Fruit fly (Drosophila melanogaster) whole organism, embryonic: ENCODE data around the gene ddbt.
A peak's percentile ranks its signal among the peaks of the same experiment; 100 is the strongest.

ENCODE experiments used
- Abd-B ChIP-seq: fragments of 200-800 bp; sonication (Bioruptor generic); optimal IDR thresholded peaks from 2 replicates; lab custom pipeline; 2018; ENCODE audit warnings: missing biosample characterization, mild to moderate bottlenecking, missing genetic modification characterization, moderate library complexity
- Atf-2 ChIP-seq: fragments of 200-800 bp; sonication (Bioruptor generic); optimal IDR thresholded peaks from 2 replicates; lab custom pipeline; 2016; ENCODE audit warnings: missing biosample characterization, missing genetic modification characterization
- Atf3 ChIP-seq: fragments of 200-800 bp; sonication (Bioruptor generic); optimal IDR thresholded peaks from 3 replicates; lab custom pipeline; 2016; ENCODE audit warnings: missing biosample characterization, missing genetic modification characterization
- Bdp1 ChIP-seq: fragments of 200-800 bp; sonication (Bioruptor generic); optimal IDR thresholded peaks from 3 replicates; lab custom pipeline; 2016; ENCODE audit warnings: missing biosample characterization, missing genetic modification characterization
- C15 ChIP-seq: fragments of 200-800 bp; sonication (Bioruptor generic); IDR thresholded peaks from 3 replicates; pipeline ENCODE4 v1.3.6; 2022; ENCODE audit warnings: missing biosample characterization, missing genetic modification characterization
- CG1024 ChIP-seq: fragments of 200-800 bp; sonication (Bioruptor generic); IDR thresholded peaks from 2 replicates; pipeline ENCODE4 v1.3.6; 2022; ENCODE audit warnings: missing biosample characterization, missing genetic modification characterization
- CG10654 ChIP-seq: fragments of 200-800 bp; sonication (Bioruptor generic); optimal IDR thresholded peaks from 2 replicates; lab custom pipeline; 2016; ENCODE audit warnings: missing biosample characterization, missing genetic modification characterization
- CG11504 ChIP-seq: fragments of 200-800 bp; sonication (Bioruptor generic); optimal IDR thresholded peaks from 3 replicates; lab custom pipeline; 2019; ENCODE audit warnings: missing biosample characterization, mild to moderate bottlenecking, missing genetic modification characterization, moderate library complexity
- CG12236 ChIP-seq: fragments of 200-800 bp; sonication (Bioruptor generic); optimal IDR thresholded peaks from 2 replicates; lab custom pipeline; 2016; ENCODE audit warnings: missing biosample characterization, missing genetic modification characterization
- CG13287 ChIP-seq: fragments of 200-800 bp; sonication (Bioruptor generic); IDR thresholded peaks from 2 replicates; pipeline ENCODE4 v1.3.6; 2022; ENCODE audit warnings: missing biosample characterization, missing genetic modification characterization; ENCODE audit not compliant: partially characterized antibody
- CG13424 ChIP-seq: fragments of 200-800 bp; sonication (Bioruptor generic); optimal IDR thresholded peaks from 2 replicates; lab custom pipeline; 2019; ENCODE audit warnings: missing biosample characterization, mild to moderate bottlenecking, missing genetic modification characterization, moderate library complexity
- CG16813 ChIP-seq: fragments of 200-800 bp; sonication (Bioruptor generic); IDR thresholded peaks from 3 replicates; pipeline ENCODE4 v1.3.6; 2022; ENCODE audit warnings: missing biosample characterization, missing genetic modification characterization; ENCODE audit not compliant: partially characterized antibody
- CG17612 ChIP-seq: fragments of 200-800 bp; sonication (Bioruptor generic); IDR thresholded peaks from 2 replicates; pipeline ENCODE4 v1.3.6; 2022; ENCODE audit warnings: missing biosample characterization, missing genetic modification characterization
- CG17829 ChIP-seq: fragments of 200-800 bp; optimal IDR thresholded peaks from 2 replicates; lab custom pipeline; 2019; ENCODE audit warnings: missing biosample characterization, mild to moderate bottlenecking, missing genetic modification characterization, moderate library complexity
- CG18599 ChIP-seq: fragments of 200-800 bp; sonication (Bioruptor generic); optimal IDR thresholded peaks from 3 replicates; lab custom pipeline; 2017; ENCODE audit warnings: missing biosample characterization, missing genetic modification characterization, mild to moderate bottlenecking, moderate library complexity, missing genetic modification reagents
- CG31365 ChIP-seq: fragments of 200-800 bp; sonication (Bioruptor generic); optimal IDR thresholded peaks from 2 replicates; lab custom pipeline; 2018; ENCODE audit warnings: missing biosample characterization, mild to moderate bottlenecking, missing genetic modification characterization
- CG32767 ChIP-seq: fragments of 200-800 bp; sonication (Bioruptor generic); IDR thresholded peaks from 2 replicates; pipeline ENCODE4 v1.3.6; 2022; ENCODE audit warnings: missing biosample characterization, missing genetic modification characterization
- CG4424 ChIP-seq: fragments of 200-800 bp; sonication (Bioruptor generic); optimal IDR thresholded peaks from 3 replicates; lab custom pipeline; 2016; ENCODE audit warnings: missing biosample characterization, missing genetic modification characterization
- CG5953 ChIP-seq: fragments of 200-800 bp; sonication (Bioruptor generic); IDR thresholded peaks from 2 replicates; pipeline ENCODE4 v1.3.6; 2022; ENCODE audit warnings: missing biosample characterization, missing genetic modification characterization
- CG6175 ChIP-seq: fragments of 200-800 bp; sonication (Bioruptor generic); IDR thresholded peaks from 3 replicates; pipeline ENCODE4 v1.3.6; 2022; ENCODE audit warnings: missing biosample characterization, missing genetic modification characterization
- CG9932 ChIP-seq: fragments of 200-800 bp; sonication (Bioruptor generic); IDR thresholded peaks from 2 replicates; pipeline ENCODE4 v1.3.6; 2022; ENCODE audit warnings: missing biosample characterization, missing genetic modification characterization
- CrebB ChIP-seq: fragments of 200-800 bp; sonication (Bioruptor generic); optimal IDR thresholded peaks from 3 replicates; lab custom pipeline; 2018; ENCODE audit warnings: missing biosample characterization, mild to moderate bottlenecking, missing genetic modification characterization
- D19B ChIP-seq: fragments of 200-800 bp; sonication (Bioruptor generic); optimal IDR thresholded peaks from 2 replicates; lab custom pipeline; 2017; ENCODE audit warnings: missing biosample characterization, mild to moderate bottlenecking, missing genetic modification characterization
- Dip2 ChIP-seq: fragments of 200-800 bp; sonication (Bioruptor generic); IDR thresholded peaks from 2 replicates; pipeline ENCODE4 v1.3.6; 2022; ENCODE audit warnings: missing biosample characterization, missing genetic modification characterization
- Ets97D ChIP-seq: fragments of 200-800 bp; sonication (Bioruptor generic); optimal IDR thresholded peaks from 3 replicates; lab custom pipeline; 2016; ENCODE audit warnings: missing biosample characterization, missing genetic modification characterization
- Hr3 ChIP-seq: fragments of 200-800 bp; sonication (Bioruptor generic); optimal IDR thresholded peaks from 3 replicates; lab custom pipeline; 2016; ENCODE audit warnings: missing biosample characterization, missing genetic modification characterization
- Hr78 ChIP-seq, 2 experiments: fragments of 200-800 bp in 1 of 2; fragments of >200 bp in 1 of 2; sonication (Bioruptor generic) in 1 of 2; optimal IDR thresholded peaks; 2 replicates each; lab custom pipeline; 2017 to 2019; ENCODE audit warnings: missing biosample characterization in 2 of 2, missing genetic modification characterization in 2 of 2, mild to moderate bottlenecking in 1 of 2, moderate library complexity in 1 of 2
- Med ChIP-seq: fragments of 200-800 bp; sonication (Bioruptor generic); peaks from one replicate; lab custom pipeline; 2016; ENCODE audit warnings: missing biosample characterization, missing genetic modification characterization, mild to moderate bottlenecking, inconsistent platforms, moderate library complexity
- Side ChIP-seq: fragments of 200-800 bp; sonication (Bioruptor generic); optimal IDR thresholded peaks from 2 replicates; lab custom pipeline; 2016; ENCODE audit warnings: missing biosample characterization, missing genetic modification characterization
- bbx ChIP-seq: fragments of 200-800 bp; sonication (Bioruptor generic); IDR thresholded peaks from 2 replicates; pipeline ENCODE4 v1.3.6; 2022; ENCODE audit warnings: missing biosample characterization, missing genetic modification characterization; ENCODE audit not compliant: partially characterized antibody
- cad ChIP-seq: fragments of >200 bp; optimal IDR thresholded peaks from 2 replicates; lab custom pipeline; 2017; ENCODE audit warnings: missing biosample characterization, missing genetic modification characterization
- chinmo ChIP-seq: fragments of 200-800 bp; sonication (Bioruptor generic); IDR thresholded peaks from 4 replicates; pipeline ENCODE4 v1.3.6; 2022; ENCODE audit warnings: missing biosample characterization, missing genetic modification characterization; ENCODE audit not compliant: partially characterized antibody
- dmrt11E ChIP-seq: fragments of 200-800 bp; sonication (Bioruptor generic); optimal IDR thresholded peaks from 3 replicates; lab custom pipeline; 2018; ENCODE audit warnings: missing biosample characterization, mild to moderate bottlenecking, missing genetic modification characterization, moderate library complexity
- dpn ChIP-seq, 2 experiments: fragments of 200-800 bp; sonication (Bioruptor generic); optimal IDR thresholded peaks; 3 replicates each; lab custom pipeline; 2016; ENCODE audit warnings: missing biosample characterization in 2 of 2, missing genetic modification characterization in 2 of 2
- h ChIP-seq: fragments of >200 bp; optimal IDR thresholded peaks from 2 replicates; lab custom pipeline; 2017
- insv ChIP-seq, 2 experiments: fragments of 200-800 bp; sonication (Bioruptor generic); optimal IDR thresholded peaks; 3 replicates each; lab custom pipeline; 2016 to 2018; ENCODE audit warnings: missing biosample characterization in 2 of 2, missing genetic modification characterization in 2 of 2
- nau ChIP-seq: fragments of 200-800 bp; sonication (Bioruptor generic); optimal IDR thresholded peaks from 3 replicates; lab custom pipeline; 2017; ENCODE audit warnings: missing biosample characterization, mild to moderate bottlenecking, missing genetic modification characterization, missing genetic modification reagents
- nom ChIP-seq: fragments of 200-800 bp; sonication (Bioruptor generic); optimal IDR thresholded peaks from 2 replicates; lab custom pipeline; 2017; ENCODE audit warnings: missing biosample characterization, missing genetic modification characterization, mild to moderate bottlenecking, moderate library complexity, missing genetic modification reagents
- pan ChIP-seq, 4 experiments: fragments of >200 bp in 3 of 4; fragments of 200-800 bp in 1 of 4; sonication (Bioruptor generic) in 1 of 4; optimal IDR thresholded peaks in 3 of 4; IDR thresholded peaks in 1 of 4; 2 replicates each; pipeline versions ENCODE4 v1.3.6 to Lab custom; 2017 to 2022; ENCODE audit warnings: missing biosample characterization in 2 of 4, missing genetic modification characterization in 2 of 4, mixed read lengths in 1 of 4
- peb ChIP-seq: fragments of 200-800 bp; sonication (Bioruptor generic); IDR thresholded peaks from 2 replicates; pipeline ENCODE4 v1.3.6; 2022; ENCODE audit warnings: missing biosample characterization, missing genetic modification characterization
- pho ChIP-seq: fragments of 200-800 bp; sonication (Bioruptor generic); optimal IDR thresholded peaks from 2 replicates; lab custom pipeline; 2016; ENCODE audit warnings: missing biosample characterization, missing genetic modification characterization
- ro ChIP-seq: fragments of 200-800 bp; sonication (Bioruptor generic); IDR thresholded peaks from 2 replicates; pipeline ENCODE4 v1.3.6; 2022; ENCODE audit warnings: missing biosample characterization, missing genetic modification characterization
- sens ChIP-seq: fragments of 200-800 bp; sonication (Bioruptor generic); peaks from one replicate; lab custom pipeline; 2016; ENCODE audit warnings: missing biosample characterization, missing genetic modification characterization
- slbo ChIP-seq: fragments of 200-800 bp; sonication (Bioruptor generic); IDR thresholded peaks from 2 replicates; pipeline ENCODE4 v1.3.6; 2022; ENCODE audit warnings: missing biosample characterization, missing genetic modification characterization
- slou ChIP-seq: fragments of 200-800 bp; sonication (Bioruptor generic); optimal IDR thresholded peaks from 3 replicates; lab custom pipeline; 2016; ENCODE audit warnings: missing biosample characterization, missing genetic modification characterization
- sna ChIP-seq: fragments of 200-800 bp; sonication (Bioruptor generic); IDR thresholded peaks from 2 replicates; pipeline ENCODE4 v1.3.6; 2022; ENCODE audit warnings: missing biosample characterization, missing genetic modification characterization; ENCODE audit not compliant: partially characterized antibody
- sob ChIP-seq: fragments of 200-800 bp; sonication (Bioruptor generic); IDR thresholded peaks from 2 replicates; pipeline ENCODE4 v1.3.6; 2022; ENCODE audit warnings: missing biosample characterization, missing genetic modification characterization
- stwl ChIP-seq: fragments of 200-800 bp; sonication (Bioruptor generic); optimal IDR thresholded peaks from 3 replicates; lab custom pipeline; 2018; ENCODE audit warnings: missing biosample characterization, mild to moderate bottlenecking, missing genetic modification characterization, moderate library complexity

The ddbt gene

DNA sequence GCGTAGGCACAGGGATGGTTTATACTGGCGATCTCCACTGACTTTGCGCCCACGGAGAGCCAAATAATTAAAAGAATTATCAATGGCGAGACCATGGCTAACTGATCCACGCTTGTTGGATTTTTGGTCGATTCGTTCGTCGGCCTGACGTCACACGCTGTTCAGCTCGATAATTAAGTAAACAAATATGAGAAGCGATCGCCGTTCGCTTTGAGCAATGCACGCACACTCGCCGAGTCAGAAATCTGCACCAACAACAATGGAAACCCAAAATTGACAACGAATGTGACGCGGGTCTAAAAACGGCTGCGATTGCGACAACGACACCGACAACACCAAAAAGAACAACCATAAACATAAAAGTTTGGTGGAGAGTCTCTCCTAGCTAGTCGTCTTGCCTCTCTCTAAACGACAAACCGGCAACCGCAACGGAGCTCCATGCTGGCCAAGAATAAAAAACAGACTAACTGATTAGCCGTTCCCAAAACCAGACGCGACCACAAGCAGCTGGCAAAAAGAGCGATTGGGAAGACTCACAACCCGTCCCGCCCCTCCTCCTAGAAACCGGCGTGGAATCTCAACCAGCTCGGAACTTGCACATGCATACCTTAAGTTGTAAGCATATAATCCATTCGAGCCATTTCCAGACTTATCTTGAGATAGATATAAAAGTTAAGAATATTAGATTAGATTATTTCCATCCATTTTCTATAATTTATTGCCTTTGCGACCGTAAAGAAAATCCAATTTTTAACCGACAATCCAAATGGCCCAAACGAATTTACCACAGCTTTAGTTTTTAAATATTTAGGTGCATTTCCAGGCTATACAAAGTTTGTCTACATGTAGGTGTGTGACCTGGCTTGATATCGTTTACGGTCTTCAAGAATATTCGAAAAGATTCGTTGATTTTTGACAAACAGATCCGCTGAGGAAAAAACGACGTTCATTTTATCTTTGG, 15.2 kb downstream of the ddbt start, which contains the start of gene mthl9 (continued):
- TF ChIP-seq C15 (GFP tag; lab: Robert Waterston, UW) (no peak), peb (GFP tag; lab: Robert Waterston, UW) (no peak), nom (GFP tag; lab: Kevin White, UChicago) (peak; percentile 68), CG16813 (GFP tag; lab: Robert Waterston, UW) (no peak), slou (GFP tag; lab: Kevin White, UChicago) (no peak), pan (optimal IDR thresholded peaks at IDR 0.05; lab: Kevin White, UChicago) (no peak), pan (GFP tag; optimal IDR thresholded peaks at IDR 0.05 in 1 of 2, IDR thresholded peaks at IDR 0.05 in 1 of 2) (no peak), pho (GFP tag; lab: Kevin White, UChicago) (peak; percentile 2), slbo (GFP tag; lab: Robert Waterston, UW) (peak; percentile 36; the same call in 1 of the 2 replicates), CG10654 (GFP tag; lab: Kevin White, UChicago) (no peak), CG31365 (no peak), dpn (GFP tag; optimal IDR thresholded peaks at IDR 0.05; lab: Kevin White, UChicago) (no peak), Hr78 (GFP tag; optimal IDR thresholded peaks at IDR 0.05; lab: Kevin White, UChicago) (no peak), CG11504 (tag; lab: Kevin White, UChicago) (no peak), Atf-2 (GFP tag; lab: Kevin White, UChicago) (no peak), CG17829 (tag; lab: Kevin White, UChicago) (no peak), Ets97D (peak; percentile 1), CG32767 (GFP tag; lab: Robert Waterston, UW) (no peak), CG4424 (GFP tag; lab: Kevin White, UChicago) (no peak), chinmo (GFP tag; lab: Robert Waterston, UW) (peak; percentile 99), Dip2 (no peak), ro (GFP tag; lab: Robert Waterston, UW) (no peak), Side (no peak), CG5953 (GFP tag; lab: Robert Waterston, UW) (no peak), CG6175 (0 out of 3 replicates have a peak, but pooled peaks have one; percentile 26), CG13424 (no peak), CG1024 (GFP tag; lab: Robert Waterston, UW) (no peak), Abd-B (no peak), sens (GFP tag; lab: Kevin White, UChicago) (no peak), cad (GFP tag; lab: Kevin White, UChicago) (no peak), CG13287 (GFP tag; lab: Robert Waterston, UW) (peak; percentile 45; the same call in 1 of the 2 replicates), CG9932 (GFP tag; lab: Robert Waterston, UW) (peak; percentile 30; the same call in 1 of the 2 replicates), CrebB (tag; lab: Kevin White, UChicago) (peak; percentile 12), bbx (no peak), stwl (tag; lab: Kevin White, UChicago) (peak; percentile 26), h (no peak), CG12236 (GFP tag; lab: Kevin White, UChicago) (no peak), Hr3 (GFP tag; lab: Kevin White, UChicago) (no peak), Bdp1 (GFP tag; lab: Kevin White, UChicago) (peak; percentile 2), dmrt11E (tag; lab: Kevin White, UChicago) (no peak), Med (GFP tag; lab: Kevin White, UChicago) (peak; percentile 56), sna (GFP tag; lab: Robert Waterston, UW) (0 out of 2 replicates have a peak, but pooled peaks have one; percentile 35), insv (GFP tag; optimal IDR thresholded peaks at IDR 0.05; lab: Kevin White, UChicago) (no peak), CG18599 (GFP tag; lab: Kevin White, UChicago) (no peak), CG17612 (GFP tag; lab: Robert Waterston, UW) (no peak), D19B (no peak), Atf3 (GFP tag; lab: Kevin White, UChicago) (no peak), sob (no peak; the same call in 1 of the 2 replicates), nau (GFP tag; lab: Kevin White, UChicago) (peak; percentile 45)
